Worm (Caenorhabditis elegans) whole organism, early embryonic: ENCODE measurements around the gene F59B10.2.

Experiments used
- ceh-36 ChIP-seq: sonication (generic microtip); optimal IDR thresholded peaks from 2 replicates; lab custom pipeline; 2016; ENCODE audit warnings: missing genetic modification characterization, inconsistent platforms, missing compliant biosample characterization
- hnd-1 ChIP-seq: sonication (generic microtip); optimal IDR thresholded peaks from 2 replicates; lab custom pipeline; 2016; ENCODE audit warnings: missing genetic modification characterization, missing compliant biosample characterization
- tbx-37 ChIP-seq: fragments of 200-800 bp; sonication (Bioruptor generic); conservative IDR thresholded peaks from 2 replicates; pipeline ENCODE4 v1.3.6; 2022; ENCODE audit warnings: missing genetic modification reagents, missing genetic modification characterization, missing compliant biosample characterization

DNA sequence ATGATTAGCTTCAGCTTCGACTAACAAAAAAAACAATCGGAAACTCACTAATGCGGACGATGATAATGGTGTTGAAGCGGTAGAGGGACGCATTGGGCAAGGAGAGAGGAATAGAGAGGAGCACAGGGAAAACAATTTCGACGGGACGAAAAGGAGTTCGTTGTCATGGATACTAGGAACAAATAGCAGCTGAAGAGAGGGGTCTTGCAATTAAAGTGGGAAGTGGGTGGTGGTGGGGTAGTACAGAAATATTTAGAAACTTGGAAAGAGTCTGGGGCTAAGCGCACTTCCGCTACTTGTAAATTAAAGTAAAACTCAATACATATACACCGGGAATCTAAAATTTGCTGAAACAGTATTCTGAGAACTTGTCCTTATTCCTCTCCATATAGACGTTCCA, at the start of gene F59B10.2:
- TF ChIP-seq ceh-36 (tag; lab: Kevin White, UChicago) (no peak), hnd-1 (tag; lab: Kevin White, UChicago) (no peak), tbx-37 (GFP tag; lab: Robert Waterston, UW) (no peak)
